Worm (Caenorhabditis elegans): ENCODE data around the gene F53F1.2.

Gene F53F1.2

DNA sequence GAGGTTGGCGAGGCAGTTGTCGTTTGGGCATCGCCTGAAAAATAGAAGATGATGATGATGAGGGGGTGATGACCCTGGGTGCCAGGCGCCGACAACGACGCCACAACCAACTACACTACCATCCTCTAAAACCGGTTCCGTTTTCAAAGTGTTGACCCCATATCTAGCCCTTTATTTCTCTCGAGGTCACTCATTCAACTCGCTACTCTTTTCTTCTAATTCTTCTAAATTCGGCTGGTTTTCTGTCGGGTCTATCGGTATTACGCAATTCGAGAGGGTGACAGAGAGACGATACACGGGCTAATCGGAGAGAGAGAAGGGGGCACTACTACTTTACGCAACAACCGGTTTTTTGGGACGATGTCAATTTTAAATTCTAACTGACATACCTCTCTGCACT, 35.3 kb upstream of the F53F1.2 start (continued):
- TF ChIP-seq nhr-28 (tag; optimal IDR thresholded peaks at IDR 0.05) (no peak), dpl-1 (GFP tag; optimal IDR thresholded peaks at IDR 0.05) (peak in 2 of 3 experiments; percentile 23 to 63), nhr-11 (tag; optimal IDR thresholded peaks at IDR 0.05) (no peak), elt-2 (tag; optimal IDR thresholded peaks at IDR 0.05) (no peak), ces-1 (GFP tag; optimal IDR thresholded peaks at IDR 0.05) (no peak), lin-35 (GFP tag; optimal IDR thresholded peaks at IDR 0.05) (peak; percentile 21 to 69), fkh-10 (GFP tag; optimal IDR thresholded peaks at IDR 0.05) (no peak), vab-15 (tag; optimal IDR thresholded peaks at IDR 0.05) (no peak), C04F5.9 (tag; optimal IDR thresholded peaks at IDR 0.05) (peak; percentile 2), fkh-8 (tag; optimal IDR thresholded peaks at IDR 0.05) (no peak), nhr-85 (tag) (peak; percentile 100), F16B12.6 (tag; optimal IDR thresholded peaks at IDR 0.05) (no peak), egl-27 (tag; optimal IDR thresholded peaks at IDR 0.05) (peak; percentile 19 to 38), swsn-7 (tag; optimal IDR thresholded peaks at IDR 0.05) (peak; percentile 63), fkh-4 (tag; optimal IDR thresholded peaks at IDR 0.05; ENCODE audit: borderline replicate concordance) (no peak), isw-1 (GFP tag; IDR thresholded peaks at IDR 0.05) (no peak), lin-39 (tag; optimal IDR thresholded peaks at IDR 0.05) (no peak), irx-1 (tag; optimal IDR thresholded peaks at IDR 0.05) (peak; percentile 62), xbp-1 (tag; optimal IDR thresholded peaks at IDR 0.05) (peak; percentile 22), sox-4 (tag; optimal IDR thresholded peaks at IDR 0.05) (no peak), ceh-88 (GFP tag; IDR thresholded peaks at IDR 0.05) (no peak), dsc-1 (tag; optimal IDR thresholded peaks at IDR 0.05) (no peak), sptf-1 (tag; optimal IDR thresholded peaks at IDR 0.05) (no peak), nhr-71 (tag; optimal IDR thresholded peaks at IDR 0.05) (peak; percentile 86), pax-3 (tag; optimal IDR thresholded peaks at IDR 0.05) (no peak), pag-3 (tag; optimal IDR thresholded peaks at IDR 0.05; ENCODE audit: borderline replicate concordance, insufficient read depth) (no peak), nhr-84 (tag; optimal IDR thresholded peaks at IDR 0.05) (no peak), nhr-19 (GFP tag; conservative IDR thresholded peaks at IDR 0.05) (peak; percentile 63), fos-1 (tag; optimal IDR thresholded peaks at IDR 0.05) (peak; percentile 66), skn-1 (tag; optimal IDR thresholded peaks at IDR 0.05) (peak; percentile 5), C16A3.4 (tag; optimal IDR thresholded peaks at IDR 0.05) (peak; percentile 62), nhr-237 (tag; optimal IDR thresholded peaks at IDR 0.05) (peak; percentile 59), lsy-2 (tag; optimal IDR thresholded peaks at IDR 0.05) (peak; percentile 63 to 75), nhr-90 (tag; optimal IDR thresholded peaks at IDR 0.05; ENCODE audit: poor library complexity) (peak; percentile 84), aly-2 (tag; optimal IDR thresholded peaks at IDR 0.05) (no peak), ceh-90 (tag; optimal IDR thresholded peaks at IDR 0.05) (no peak), ztf-11 (tag; optimal IDR thresholded peaks at IDR 0.05) (no peak), nhr-20 (tag; optimal IDR thresholded peaks at IDR 0.05) (peak; percentile 92), efl-1 (optimal IDR thresholded peaks at IDR 0.05) (peak; percentile 14 to 44), efl-1 (GFP tag; optimal IDR thresholded peaks at IDR 0.05 in 1 of 2) (peak in 1 of 2 experiments; percentile 94), ceh-82 (tag; optimal IDR thresholded peaks at IDR 0.05) (peak in 2 of 3 experiments; percentile 24 to 26), ceh-8 (GFP tag; optimal IDR thresholded peaks at IDR 0.05) (no peak), lir-3 (tag; optimal IDR thresholded peaks at IDR 0.05; ENCODE audit: poor library complexity) (peak; percentile 26), unc-62 (GFP tag; optimal IDR thresholded peaks at IDR 0.05) (no peak)

DNA sequence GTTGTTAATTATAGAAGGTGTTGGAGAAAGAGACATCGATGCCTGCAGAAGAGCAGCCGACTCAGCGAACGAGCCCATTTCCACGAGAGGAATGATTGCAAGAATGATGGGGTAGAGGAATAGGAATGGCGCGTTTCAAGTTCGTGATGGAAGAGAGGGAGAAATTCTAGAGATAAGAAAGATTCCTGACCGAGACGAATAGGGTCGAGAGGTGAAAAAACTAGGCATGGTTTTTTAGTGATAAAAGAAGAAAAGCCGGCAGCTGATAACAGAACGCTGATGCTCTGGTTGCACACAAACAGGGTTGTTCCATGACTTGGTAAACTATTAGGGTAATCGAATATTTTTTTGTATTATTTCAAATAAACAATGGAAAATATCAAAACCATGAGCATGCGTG, 33.8 kb upstream of the F53F1.2 start:
- TF ChIP-seq blmp-1 (tag; optimal IDR thresholded peaks at IDR 0.05) (no peak), ztf-4 (tag; optimal IDR thresholded peaks at IDR 0.05) (no peak), fos-1 (tag; optimal IDR thresholded peaks at IDR 0.05) (no peak), ets-5 (GFP tag; IDR thresholded peaks at IDR 0.05) (no peak), lin-39 (tag; optimal IDR thresholded peaks at IDR 0.05) (no peak), hlh-17 (GFP tag; optimal IDR thresholded peaks at IDR 0.05; ENCODE audit: borderline replicate concordance) (no peak), nhr-84 (tag; optimal IDR thresholded peaks at IDR 0.05) (no peak), swsn-7 (tag; optimal IDR thresholded peaks at IDR 0.05) (no peak), pag-3 (tag; optimal IDR thresholded peaks at IDR 0.05; ENCODE audit: borderline replicate concordance, insufficient read depth) (no peak), nhr-76 (tag; optimal IDR thresholded peaks at IDR 0.05) (no peak), efl-3 (GFP tag; optimal IDR thresholded peaks at IDR 0.05) (no peak), jun-1 (tag; optimal IDR thresholded peaks at IDR 0.05) (no peak), sptf-1 (tag; optimal IDR thresholded peaks at IDR 0.05) (no peak), sox-4 (tag; optimal IDR thresholded peaks at IDR 0.05) (no peak), elt-2 (tag; optimal IDR thresholded peaks at IDR 0.05) (peak; percentile 61), ceh-90 (tag; optimal IDR thresholded peaks at IDR 0.05) (no peak), nhr-90 (tag; optimal IDR thresholded peaks at IDR 0.05; ENCODE audit: poor library complexity) (peak; percentile 8), nhr-11 (tag; optimal IDR thresholded peaks at IDR 0.05) (no peak), pax-3 (tag; optimal IDR thresholded peaks at IDR 0.05) (peak; percentile 32), fkh-4 (tag; optimal IDR thresholded peaks at IDR 0.05; ENCODE audit: borderline replicate concordance) (no peak), elt-3 (tag; optimal IDR thresholded peaks at IDR 0.05) (no peak)

All from whole organism, L1 larva.